Worm (Caenorhabditis elegans): ENCODE data around the gene mkk-4.

ce11 chrX:9984889-9985404, 42.7 kb upstream of the mkk-4 start, which contains the start of gene F19C6.5:
- TF ChIP-seq hnd-1 (tag; optimal IDR thresholded peaks at IDR 0.05): no peak
- TF ChIP-seq scrt-1 (GFP tag; IDR thresholded peaks at IDR 0.05): no peak
- no peak for TF ChIP-seq tbx-11 (GFP tag; IDR thresholded peaks at IDR 0.05)
- TF ChIP-seq flt-1 (GFP tag; IDR thresholded peaks at IDR 0.05): no peak
- TF ChIP-seq pes-1 (GFP tag; IDR thresholded peaks at IDR 0.05): no peak
- no peak for TF ChIP-seq ama-1 (optimal IDR thresholded peaks at IDR 0.05)
- no peak for TF ChIP-seq sea-1 (GFP tag; conservative IDR thresholded peaks at IDR 0.05)
- no peak for TF ChIP-seq tra-4 (tag; optimal IDR thresholded peaks at IDR 0.05)
- TF ChIP-seq F13C5.2 (tag; optimal IDR thresholded peaks at IDR 0.05): no peak
- no peak for TF ChIP-seq hmg-4 (GFP tag; optimal IDR thresholded peaks at IDR 0.05)
- no peak for TF ChIP-seq aly-1 (tag; optimal IDR thresholded peaks at IDR 0.05)
- no peak for TF ChIP-seq B0310.2 (tag; optimal IDR thresholded peaks at IDR 0.05)
- TF ChIP-seq hmbx-1 (tag; optimal IDR thresholded peaks at IDR 0.05): no peak

Measured in whole organism, early embryonic.